Fruit fly (Drosophila melanogaster): Measurements from ENCODE around the gene CG42831.

CG42831 gene

dm6 chr3L:10844548-10845530, 30.2 kb downstream of the CG42831 start (continued):
- no peak for TF ChIP-seq prd (optimal IDR thresholded peaks at IDR 0.05)
- peak; percentile 30; the same call in 1 of the 3 replicates for TF ChIP-seq prd (GFP tag; IDR thresholded peaks at IDR 0.05)
- TF ChIP-seq gem (tag; optimal IDR thresholded peaks at IDR 0.05), result peak; percentile 71
- TF ChIP-seq gsb-n (tag; optimal IDR thresholded peaks at IDR 0.05), result peak; percentile 11
- 0 out of 3 replicates have a peak, but pooled peaks have one; percentile 24 for TF ChIP-seq dysf (GFP tag; IDR thresholded peaks at IDR 0.05)
- TF ChIP-seq Hsf (GFP tag; optimal IDR thresholded peaks at IDR 0.05), result peak; percentile 39
- no peak for TF ChIP-seq HLH54F (GFP tag; optimal IDR thresholded peaks at IDR 0.05)
- peak; percentile 81 for TF ChIP-seq CG18262 (tag; optimal IDR thresholded peaks at IDR 0.05)
- TF ChIP-seq CG17568 (GFP tag; optimal IDR thresholded peaks at IDR 0.05), result peak; percentile 17
- peak; percentile 53 for TF ChIP-seq CG12391 (tag; optimal IDR thresholded peaks at IDR 0.05)
- peak; percentile 35 for TF ChIP-seq CG12659 (GFP tag; optimal IDR thresholded peaks at IDR 0.05)
- peak; percentile 3 for TF ChIP-seq CG8944 (GFP tag; optimal IDR thresholded peaks at IDR 0.05)
- TF ChIP-seq CG14441 (GFP tag; IDR thresholded peaks at IDR 0.05), result peak; percentile 33; the same call in 1 of the 2 replicates
- TF ChIP-seq D (optimal IDR thresholded peaks at IDR 0.05), result no peak
- TF ChIP-seq D (GFP tag; optimal IDR thresholded peaks at IDR 0.05), result peak; percentile 62
- TF ChIP-seq ATbp (GFP tag; optimal IDR thresholded peaks at IDR 0.05), result peak; percentile 31
- peak; percentile 1 for TF ChIP-seq CG6654 (GFP tag; optimal IDR thresholded peaks at IDR 0.05)
- TF ChIP-seq zen (tag; optimal IDR thresholded peaks at IDR 0.05), result peak; percentile 49
- TF ChIP-seq gcm (GFP tag; optimal IDR thresholded peaks at IDR 0.05), result peak; percentile 1
- TF ChIP-seq CG16815 (GFP tag; optimal IDR thresholded peaks at IDR 0.05), result peak; percentile 32
- peak; percentile 56 for TF ChIP-seq CG2202 (tag; optimal IDR thresholded peaks at IDR 0.05)
- peak; percentile 92 for TF ChIP-seq Ets65A (GFP tag)
- no peak for TF ChIP-seq z (GFP tag; IDR thresholded peaks at IDR 0.05)
- peak; percentile 30 for TF ChIP-seq CG18619 (GFP tag; optimal IDR thresholded peaks at IDR 0.05)
- TF ChIP-seq CG1024 (GFP tag; IDR thresholded peaks at IDR 0.05), result no peak
- peak; percentile 99 for TF ChIP-seq stwl (tag; optimal IDR thresholded peaks at IDR 0.05)
- TF ChIP-seq CG1602 (GFP tag; optimal IDR thresholded peaks at IDR 0.05), result peak; percentile 3
- TF ChIP-seq CG4360 (GFP tag; IDR thresholded peaks at IDR 0.05), result 0 out of 2 replicates have a peak, but pooled peaks have one; percentile 21
- peak; percentile 19 for TF ChIP-seq abd-A (tag; optimal IDR thresholded peaks at IDR 0.05)
- TF ChIP-seq Xrp1 (GFP tag; IDR thresholded peaks at IDR 0.05), result peak; percentile 35; the same call in 1 of the 2 replicates
- peak; percentile 56 for TF ChIP-seq Blimp-1 (GFP tag; optimal IDR thresholded peaks at IDR 0.05)
- peak in 1 of 3 experiments; percentile 79 for TF ChIP-seq lola (GFP tag; optimal IDR thresholded peaks at IDR 0.05)
- no peak for TF ChIP-seq ap (GFP tag; IDR thresholded peaks at IDR 0.05)
- peak; percentile 70 for TF ChIP-seq zf30C (GFP tag; optimal IDR thresholded peaks at IDR 0.05)
- TF ChIP-seq CG11398 (GFP tag; optimal IDR thresholded peaks at IDR 0.05), result peak; percentile 22
- no peak for TF ChIP-seq crc (GFP tag; optimal IDR thresholded peaks at IDR 0.05)
- no peak for TF ChIP-seq CG7928 (GFP tag; optimal IDR thresholded peaks at IDR 0.05)
- no peak for TF ChIP-seq CG17802 (tag; optimal IDR thresholded peaks at IDR 0.05)
- peak; percentile 31 for TF ChIP-seq ind (GFP tag; optimal IDR thresholded peaks at IDR 0.05)
- peak; percentile 23; the same call in 1 of the 2 replicates for TF ChIP-seq crol (GFP tag; IDR thresholded peaks at IDR 0.05)
- peak; percentile 15 for TF ChIP-seq CG17385 (GFP tag; optimal IDR thresholded peaks at IDR 0.05)
- peak; percentile 53 for TF ChIP-seq CG17829 (tag; optimal IDR thresholded peaks at IDR 0.05)
- TF ChIP-seq lilli (GFP tag; optimal IDR thresholded peaks at IDR 0.05), result peak; percentile 20
- TF ChIP-seq az2 (GFP tag; optimal IDR thresholded peaks at IDR 0.05), result peak; percentile 2
- TF ChIP-seq NC2β (GFP tag; optimal IDR thresholded peaks at IDR 0.05), result peak; percentile 17
- TF ChIP-seq CG10565 (GFP tag; optimal IDR thresholded peaks at IDR 0.05), result no peak
- TF ChIP-seq CG1233 (GFP tag; optimal IDR thresholded peaks at IDR 0.05), result peak; percentile 30
- TF ChIP-seq disco-r (GFP tag; optimal IDR thresholded peaks at IDR 0.05), result no peak

Measured in whole organism, embryonic.